Fruit fly (Drosophila melanogaster): ENCODE results near the gene dos.

dos gene

dm6 chr3L:2590764-2591309 lies 1.6 kb downstream of the dos start (continued):
- TF ChIP-seq ftz-f1 (GFP tag; optimal IDR thresholded peaks at IDR 0.05): no peak
- peak; percentile 8; the same call in 1 of the 2 replicates for TF ChIP-seq Ada2b (GFP tag; IDR thresholded peaks at IDR 0.05)
- TF ChIP-seq Kr (GFP tag; optimal IDR thresholded peaks at IDR 0.05): peak; percentile 57
- peak; percentile 6 for TF ChIP-seq CG30403 (GFP tag; optimal IDR thresholded peaks at IDR 0.05)
- TF ChIP-seq CG6765 (GFP tag; optimal IDR thresholded peaks at IDR 0.05): peak; percentile 23
- TF ChIP-seq ac (GFP tag; optimal IDR thresholded peaks at IDR 0.05): peak; percentile 13
- no peak for TF ChIP-seq BEAF-32 (GFP tag; optimal IDR thresholded peaks at IDR 0.05)
- peak; percentile 13 for TF ChIP-seq CHES-1-like (GFP tag; optimal IDR thresholded peaks at IDR 0.05)
- no peak for TF ChIP-seq ttk (GFP tag; IDR thresholded peaks at IDR 0.05)
- no peak for TF ChIP-seq dmrt11E (tag; optimal IDR thresholded peaks at IDR 0.05)
- peak; percentile 19 for TF ChIP-seq CG11504 (tag; optimal IDR thresholded peaks at IDR 0.05)
- peak; percentile 3 for TF ChIP-seq Sox100B (GFP tag; optimal IDR thresholded peaks at IDR 0.05)
- TF ChIP-seq CG3065 (GFP tag; optimal IDR thresholded peaks at IDR 0.05): no peak
- TF ChIP-seq Atf3 (GFP tag; optimal IDR thresholded peaks at IDR 0.05): no peak
- TF ChIP-seq CG9437 (GFP tag; optimal IDR thresholded peaks at IDR 0.05): peak; percentile 24
- TF ChIP-seq Opbp (GFP tag; IDR thresholded peaks at IDR 0.05; ENCODE audit: partially characterized antibody): no peak
- TF ChIP-seq sob (GFP tag; IDR thresholded peaks at IDR 0.05): no peak
- TF ChIP-seq CG1024 (GFP tag; IDR thresholded peaks at IDR 0.05): no peak
- TF ChIP-seq pros (GFP tag; optimal IDR thresholded peaks at IDR 0.05): peak; percentile 19
- TF ChIP-seq Dll (GFP tag; IDR thresholded peaks at IDR 0.05; ENCODE audit: partially characterized antibody): peak; percentile 7; the same call in 1 of the 4 replicates
- no peak for TF ChIP-seq HLH4C (GFP tag; IDR thresholded peaks at IDR 0.05; ENCODE audit: partially characterized antibody)
- no peak for TF ChIP-seq pnt (GFP tag; optimal IDR thresholded peaks at IDR 0.05)
- no peak for TF ChIP-seq Deaf1 (tag; optimal IDR thresholded peaks at IDR 0.05)
- TF ChIP-seq chif (GFP tag; optimal IDR thresholded peaks at IDR 0.05): no peak
- no peak for TF ChIP-seq lilli (GFP tag; optimal IDR thresholded peaks at IDR 0.05)
- peak; percentile 2 for TF ChIP-seq CG12391 (tag; optimal IDR thresholded peaks at IDR 0.05)
- TF ChIP-seq CG2120 (GFP tag; optimal IDR thresholded peaks at IDR 0.05): peak; percentile 4
- peak; percentile 18 for TF ChIP-seq az2 (GFP tag; optimal IDR thresholded peaks at IDR 0.05)
- no peak for TF ChIP-seq chn (GFP tag; optimal IDR thresholded peaks at IDR 0.05)
- TF ChIP-seq dimm (GFP tag; IDR thresholded peaks at IDR 0.05): no peak
- TF ChIP-seq Pdp1 (GFP tag; optimal IDR thresholded peaks at IDR 0.05): peak in 1 of 2 experiments; percentile 27
- TF ChIP-seq CG11093 (GFP tag; IDR thresholded peaks at IDR 0.05): no peak; the same call in 2 of the 3 replicates
- TF ChIP-seq CG7928 (GFP tag; optimal IDR thresholded peaks at IDR 0.05): no peak
- no peak for TF ChIP-seq Sry-β (GFP tag; optimal IDR thresholded peaks at IDR 0.05)
- TF ChIP-seq CG2889 (GFP tag; IDR thresholded peaks at IDR 0.05): no peak
- TF ChIP-seq Myb (GFP tag; optimal IDR thresholded peaks at IDR 0.05): peak; percentile 4
- peak; percentile 36 for TF ChIP-seq Med (GFP tag)
- TF ChIP-seq CG30431 (GFP tag; optimal IDR thresholded peaks at IDR 0.05): no peak
- TF ChIP-seq CG7839 (tag; optimal IDR thresholded peaks at IDR 0.05): no peak
- TF ChIP-seq CG14050 (GFP tag; IDR thresholded peaks at IDR 0.05): no peak
- peak; percentile 52 for TF ChIP-seq CG7556 (GFP tag; optimal IDR thresholded peaks at IDR 0.05)
- TF ChIP-seq ken (GFP tag; IDR thresholded peaks at IDR 0.05): 0 out of 3 replicates have a peak, but pooled peaks have one; percentile 6
- no peak for TF ChIP-seq caup (GFP tag; optimal IDR thresholded peaks at IDR 0.05; ENCODE audit: severe bottlenecking)
- no peak for TF ChIP-seq HLHmδ (GFP tag; optimal IDR thresholded peaks at IDR 0.05)
- TF ChIP-seq unpg (GFP tag; optimal IDR thresholded peaks at IDR 0.05): peak; percentile 34
- peak; percentile 25 for TF ChIP-seq CG9727 (GFP tag; optimal IDR thresholded peaks at IDR 0.05)
- no peak for TF ChIP-seq so (GFP tag; IDR thresholded peaks at IDR 0.05)
- TF ChIP-seq ewg (GFP tag; optimal IDR thresholded peaks at IDR 0.05): no peak
- TF ChIP-seq CG12769 (tag; optimal IDR thresholded peaks at IDR 0.05): no peak
- TF ChIP-seq CG10979 (tag; optimal IDR thresholded peaks at IDR 0.05): peak; percentile 13
